Worm (Caenorhabditis elegans) whole organism, early embryonic: ENCODE measurements around the gene F34D6.1.

Experiments used
- B0310.2 ChIP-seq: sonication (generic microtip); optimal IDR thresholded peaks from 2 replicates; lab custom pipeline; 2016; ENCODE audit warnings: mild to moderate bottlenecking, missing genetic modification characterization, missing compliant biosample characterization
- F13C5.2 ChIP-seq: sonication (generic microtip); optimal IDR thresholded peaks from 2 replicates; lab custom pipeline; 2017; ENCODE audit warnings: mild to moderate bottlenecking, missing genetic modification characterization, inconsistent platforms, missing compliant biosample characterization
- aly-1 ChIP-seq: sonication (generic microtip); optimal IDR thresholded peaks from 2 replicates; lab custom pipeline; 2016; ENCODE audit warnings: missing genetic modification characterization, missing compliant biosample characterization
- ama-1 ChIP-seq: fragments of 150-350 bp; optimal IDR thresholded peaks from 2 replicates; lab custom pipeline; 2014
- ceh-13 ChIP-seq: fragments of 200-800 bp; sonication (Bioruptor generic); optimal IDR thresholded peaks from 2 replicates; lab custom pipeline; 2018; ENCODE audit warnings: mild to moderate bottlenecking, missing genetic modification characterization, missing compliant biosample characterization
- ceh-36 ChIP-seq: sonication (generic microtip); optimal IDR thresholded peaks from 2 replicates; lab custom pipeline; 2016; ENCODE audit warnings: missing genetic modification characterization, inconsistent platforms, missing compliant biosample characterization
- ets-7 ChIP-seq: sonication (generic microtip); optimal IDR thresholded peaks from 2 replicates; lab custom pipeline; 2016; ENCODE audit warnings: missing genotype, missing genetic modification characterization, missing compliant biosample characterization
- flt-1 ChIP-seq: fragments of 200-800 bp; sonication (Bioruptor generic); IDR thresholded peaks from 2 replicates; pipeline ENCODE4 v1.3.6; 2022; ENCODE audit warnings: missing genetic modification characterization, missing compliant biosample characterization
- hmbx-1 ChIP-seq: sonication (generic microtip); optimal IDR thresholded peaks from 2 replicates; lab custom pipeline; 2016; ENCODE audit warnings: mild to moderate bottlenecking, missing genetic modification characterization, missing compliant biosample characterization
- hmg-4 ChIP-seq: fragments of 200-800 bp; sonication (Bioruptor generic); optimal IDR thresholded peaks from 2 replicates; lab custom pipeline; 2018; ENCODE audit warnings: mild to moderate bottlenecking, missing genetic modification characterization, missing compliant biosample characterization
- hnd-1 ChIP-seq: sonication (generic microtip); optimal IDR thresholded peaks from 2 replicates; lab custom pipeline; 2016; ENCODE audit warnings: missing genetic modification characterization, missing compliant biosample characterization
- pes-1 ChIP-seq: fragments of 200-800 bp; sonication (Bioruptor generic); IDR thresholded peaks from 2 replicates; pipeline ENCODE4 v1.3.6; 2022; ENCODE audit warnings: missing genetic modification reagents, missing genetic modification characterization, missing compliant biosample characterization
- scrt-1 ChIP-seq: fragments of 200-800 bp; sonication (Bioruptor generic); IDR thresholded peaks from 2 replicates; pipeline ENCODE4 v1.3.6; 2022; ENCODE audit warnings: missing genetic modification characterization, missing compliant biosample characterization
- sea-1 ChIP-seq: fragments of 200-800 bp; sonication (Bioruptor generic); conservative IDR thresholded peaks from 2 replicates; pipeline ENCODE4 v1.3.6; 2022; ENCODE audit warnings: missing genetic modification characterization, missing compliant biosample characterization
- tbx-11 ChIP-seq: fragments of 200-800 bp; sonication (Bioruptor generic); IDR thresholded peaks from 2 replicates; pipeline ENCODE4 v1.3.6; 2022; ENCODE audit warnings: missing genetic modification characterization, missing compliant biosample characterization
- tbx-37 ChIP-seq: fragments of 200-800 bp; sonication (Bioruptor generic); conservative IDR thresholded peaks from 2 replicates; pipeline ENCODE4 v1.3.6; 2022; ENCODE audit warnings: missing genetic modification reagents, missing genetic modification characterization, missing compliant biosample characterization
- tra-4 ChIP-seq: sonication (generic microtip); optimal IDR thresholded peaks from 2 replicates; lab custom pipeline; 2017; ENCODE audit warnings: missing genetic modification characterization, missing compliant biosample characterization

The F34D6.1 gene

DNA sequence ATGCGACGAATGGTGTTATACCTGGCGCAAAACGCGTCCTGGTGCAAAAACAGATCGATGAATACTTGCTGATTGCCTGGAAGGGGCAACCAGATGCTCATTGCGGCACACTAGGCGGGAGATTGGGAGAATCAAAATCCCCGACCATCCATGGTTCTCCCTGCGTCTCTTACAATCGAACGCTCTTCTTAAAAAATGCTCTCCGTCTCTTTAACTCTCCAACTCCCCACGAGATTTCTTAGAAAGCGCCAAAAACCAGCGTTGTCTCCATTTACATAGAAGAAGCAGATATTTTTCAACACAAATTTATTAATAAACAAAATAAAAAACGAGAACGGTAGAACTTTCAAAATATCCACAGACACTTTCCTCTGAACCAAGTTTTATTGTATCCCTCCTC is at the start of gene F34D6.1:
TSS of gene F34D6.1 (minus strand) at position 101 of the 400 bp plus-strand sequence.
- TF ChIP-seq flt-1 (GFP tag; lab: Robert Waterston, UW): no peak
- no peak for TF ChIP-seq hmbx-1 (tag; lab: Kevin White, UChicago)
- TF ChIP-seq tra-4 (tag; lab: Kevin White, UChicago): no peak
- no peak for TF ChIP-seq F13C5.2 (tag; lab: Kevin White, UChicago)
- TF ChIP-seq tbx-37: no peak
- no peak for TF ChIP-seq scrt-1
- no peak for TF ChIP-seq tbx-11 (GFP tag; lab: Robert Waterston, UW)
- TF ChIP-seq aly-1 (tag; lab: Kevin White, UChicago): no peak
- TF ChIP-seq ama-1 (lab: Kevin White, UChicago): no peak
- TF ChIP-seq ceh-36 (tag; lab: Kevin White, UChicago): no peak
- no peak for TF ChIP-seq sea-1
- no peak for TF ChIP-seq ceh-13 (GFP tag; lab: Kevin White, UChicago)
- TF ChIP-seq hnd-1 (tag; lab: Kevin White, UChicago): no peak
- TF ChIP-seq B0310.2 (tag; lab: Kevin White, UChicago): no peak
- no peak for TF ChIP-seq pes-1 (GFP tag; lab: Robert Waterston, UW)

DNA sequence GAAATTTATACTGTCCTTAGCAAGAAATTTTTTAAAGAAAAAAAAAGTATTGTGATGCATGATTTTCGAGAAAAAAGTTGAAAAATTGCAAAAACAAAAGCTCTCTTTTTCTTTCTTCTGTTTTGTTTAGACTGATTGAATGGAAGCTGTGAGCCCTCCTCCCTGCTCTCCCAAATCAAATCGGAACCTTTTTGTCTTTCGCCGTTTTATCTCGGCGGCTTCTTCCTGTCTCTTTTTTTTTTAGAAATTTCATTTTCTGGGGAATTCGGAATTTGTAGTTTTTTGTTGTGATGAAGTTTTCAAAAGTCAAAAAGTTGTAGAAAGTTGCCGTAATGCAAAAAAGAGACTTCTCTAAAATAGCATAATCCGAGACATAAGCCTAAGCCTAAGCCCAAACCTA is 49.6 kb upstream of the F34D6.1 start:
- TF ChIP-seq tbx-11 (GFP tag; lab: Robert Waterston, UW) (no peak), tra-4 (tag; lab: Kevin White, UChicago) (no peak)

- no peak for TF ChIP-seq hnd-1 (tag; lab: Kevin White, UChicago)
- TF ChIP-seq ceh-36 (tag; lab: Kevin White, UChicago): no peak
- no peak for TF ChIP-seq B0310.2 (tag; lab: Kevin White, UChicago)
- no peak for TF ChIP-seq pes-1 (GFP tag; lab: Robert Waterston, UW)
- no peak for TF ChIP-seq ama-1 (lab: Kevin White, UChicago)
- no peak for TF ChIP-seq F13C5.2 (tag; lab: Kevin White, UChicago)
- no peak for TF ChIP-seq hmbx-1 (tag; lab: Kevin White, UChicago)
- TF ChIP-seq scrt-1: no peak
- TF ChIP-seq tbx-37: no peak
- TF ChIP-seq tbx-11 (GFP tag; lab: Robert Waterston, UW): no peak
- TF ChIP-seq sea-1: no peak
These were observed 45.8 kb upstream of the F34D6.1 start for ce11 chrII:2726774-2727173.

DNA sequence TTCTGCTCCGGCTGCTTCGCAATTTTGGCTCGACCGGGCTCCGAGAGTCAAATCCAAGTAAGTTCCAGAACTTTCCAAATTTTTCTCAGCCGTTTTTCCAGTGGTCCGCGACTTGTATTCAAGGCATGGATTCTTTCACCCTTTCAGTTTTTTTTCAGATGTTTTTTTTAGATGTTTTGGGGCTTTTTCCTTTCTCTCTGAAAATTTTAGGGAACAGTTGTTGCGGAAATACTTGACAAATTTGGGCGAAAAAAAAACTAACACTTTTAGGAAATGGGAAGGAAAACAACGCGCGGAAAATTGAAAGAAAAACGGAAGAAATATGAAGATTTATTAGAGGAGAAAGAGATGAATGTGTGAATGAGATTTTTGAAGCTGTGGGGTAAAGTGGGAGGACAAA is 44.5 kb upstream of the F34D6.1 start, which contains the start of the genes T05A8.11 and nep-2:
TSS of gene T05A8.11 (minus strand) at position 101 of the 400 bp plus-strand sequence.
TSS of gene nep-2 (minus strand) at position 192 of the 400 bp plus-strand sequence.
- TF ChIP-seq B0310.2 (tag; lab: Kevin White, UChicago) (no peak), pes-1 (GFP tag; lab: Robert Waterston, UW) (no peak), tbx-11 (GFP tag; lab: Robert Waterston, UW) (no peak), sea-1 (no peak), ets-7 (tag; lab: Kevin White, UChicago) (no peak), ceh-13 (GFP tag; lab: Kevin White, UChicago) (no peak), hmg-4 (GFP tag; lab: Kevin White, UChicago) (no peak), ama-1 (lab: Kevin White, UChicago) (no peak), scrt-1 (no peak), tra-4 (tag; lab: Kevin White, UChicago) (no peak), ceh-36 (tag; lab: Kevin White, UChicago) (no peak), hnd-1 (tag; lab: Kevin White, UChicago) (no peak), F13C5.2 (tag; lab: Kevin White, UChicago) (no peak), aly-1 (tag; lab: Kevin White, UChicago) (no peak), flt-1 (GFP tag; lab: Robert Waterston, UW) (no peak), tbx-37 (no peak), hmbx-1 (tag; lab: Kevin White, UChicago) (no peak)

ce11 chrII:2721992-2722391 is 41.0 kb upstream of the F34D6.1 start:
- TF ChIP-seq tbx-37: no peak
- no peak for TF ChIP-seq F13C5.2 (tag; lab: Kevin White, UChicago)
- TF ChIP-seq sea-1: no peak
- TF ChIP-seq ets-7 (tag; lab: Kevin White, UChicago): no peak

DNA sequence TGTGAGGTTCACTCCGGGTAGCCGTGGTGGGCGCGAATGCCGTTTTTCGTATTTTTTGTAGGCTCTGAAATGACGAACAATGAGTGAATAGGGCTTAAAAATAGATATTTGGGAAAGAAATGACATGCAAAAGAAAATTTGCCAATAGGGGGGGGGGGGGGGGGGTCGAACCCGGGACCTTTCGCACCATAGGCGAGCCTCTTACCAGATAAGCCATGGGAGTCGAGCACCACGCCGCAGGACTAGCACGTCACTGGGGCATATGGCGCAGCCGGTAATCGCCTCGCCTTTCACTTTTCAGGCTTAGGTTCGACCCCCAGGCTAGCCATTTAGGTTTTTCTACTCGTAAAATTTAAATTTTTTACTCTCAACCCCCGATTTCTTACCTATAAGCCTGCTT is 38.2 kb upstream of the F34D6.1 start:
- TF ChIP-seq ets-7 (tag; lab: Kevin White, UChicago) (no peak), B0310.2 (tag; lab: Kevin White, UChicago) (no peak), hmg-4 (GFP tag; lab: Kevin White, UChicago) (no peak), hmbx-1 (tag; lab: Kevin White, UChicago) (no peak), aly-1 (tag; lab: Kevin White, UChicago) (no peak), sea-1 (no peak), hnd-1 (tag; lab: Kevin White, UChicago) (no peak), ceh-36 (tag; lab: Kevin White, UChicago) (no peak), tbx-11 (GFP tag; lab: Robert Waterston, UW) (no peak), tbx-37 (no peak), scrt-1 (no peak), F13C5.2 (tag; lab: Kevin White, UChicago) (no peak), tra-4 (tag; lab: Kevin White, UChicago) (no peak)

DNA sequence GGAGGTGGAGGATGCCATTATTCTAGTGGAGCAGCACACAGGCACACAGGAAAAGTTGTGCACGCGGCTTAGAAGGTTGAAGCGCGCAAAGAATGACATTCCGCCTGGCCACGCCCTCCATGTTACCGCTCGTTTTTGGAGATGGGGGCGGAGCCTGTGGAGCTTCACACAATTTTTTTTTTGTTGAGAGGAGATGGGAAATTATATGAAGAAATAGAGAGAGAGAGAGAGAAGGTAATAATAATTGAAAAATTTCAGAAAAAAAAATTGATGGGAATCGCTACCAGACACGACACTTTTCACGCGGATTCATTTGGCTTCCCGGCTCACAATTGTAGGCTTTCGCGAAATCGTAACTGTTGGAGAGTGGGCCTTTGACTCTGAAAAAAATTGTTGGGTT is 36.3 kb upstream of the F34D6.1 start, which contains the start of gene T05A8.3:
TSS of gene T05A8.3 (minus strand) at position 101 of the 400 bp plus-strand sequence.
- TF ChIP-seq sea-1 (no peak), tra-4 (tag; lab: Kevin White, UChicago) (no peak), pes-1 (GFP tag; lab: Robert Waterston, UW) (no peak), ceh-13 (GFP tag; lab: Kevin White, UChicago) (no peak), hmbx-1 (tag; lab: Kevin White, UChicago) (no peak), flt-1 (GFP tag; lab: Robert Waterston, UW) (no peak), scrt-1 (no peak), F13C5.2 (tag; lab: Kevin White, UChicago) (no peak), ama-1 (lab: Kevin White, UChicago) (no peak), ets-7 (tag; lab: Kevin White, UChicago) (no peak), ceh-36 (tag; lab: Kevin White, UChicago) (no peak), hmg-4 (GFP tag; lab: Kevin White, UChicago) (no peak), hnd-1 (tag; lab: Kevin White, UChicago) (no peak), tbx-37 (no peak)
